Fruit fly (Drosophila melanogaster): ENCODE results near the gene prd.

dm6 chr2L:12045941-12046855, 39.4 kb downstream of the prd start, which contains the start of gene CG6770:
- TF ChIP-seq CG10631 (GFP tag; optimal IDR thresholded peaks at IDR 0.05): peak; percentile 74
- TF ChIP-seq CG6792 (GFP tag; optimal IDR thresholded peaks at IDR 0.05): peak; percentile 93
- peak; percentile 28 to 76 for TF ChIP-seq salr (GFP tag; optimal IDR thresholded peaks at IDR 0.05)
- peak; percentile 43 for TF ChIP-seq Lpt (GFP tag; optimal IDR thresholded peaks at IDR 0.05)
- TF ChIP-seq OdsH (GFP tag; optimal IDR thresholded peaks at IDR 0.05): peak; percentile 87
- TF ChIP-seq dsx (GFP tag; optimal IDR thresholded peaks at IDR 0.05; ENCODE audit: poor library complexity, severe bottlenecking): peak; percentile 83
- peak; percentile 80 for TF ChIP-seq cyc (GFP tag; optimal IDR thresholded peaks at IDR 0.05)
- TF ChIP-seq Sox102F (GFP tag; optimal IDR thresholded peaks at IDR 0.05): peak; percentile 91
- peak; percentile 92 for TF ChIP-seq Smox (GFP tag; optimal IDR thresholded peaks at IDR 0.05)
